Worm (Caenorhabditis elegans): Measurements from ENCODE around the gene del-2.

DNA sequence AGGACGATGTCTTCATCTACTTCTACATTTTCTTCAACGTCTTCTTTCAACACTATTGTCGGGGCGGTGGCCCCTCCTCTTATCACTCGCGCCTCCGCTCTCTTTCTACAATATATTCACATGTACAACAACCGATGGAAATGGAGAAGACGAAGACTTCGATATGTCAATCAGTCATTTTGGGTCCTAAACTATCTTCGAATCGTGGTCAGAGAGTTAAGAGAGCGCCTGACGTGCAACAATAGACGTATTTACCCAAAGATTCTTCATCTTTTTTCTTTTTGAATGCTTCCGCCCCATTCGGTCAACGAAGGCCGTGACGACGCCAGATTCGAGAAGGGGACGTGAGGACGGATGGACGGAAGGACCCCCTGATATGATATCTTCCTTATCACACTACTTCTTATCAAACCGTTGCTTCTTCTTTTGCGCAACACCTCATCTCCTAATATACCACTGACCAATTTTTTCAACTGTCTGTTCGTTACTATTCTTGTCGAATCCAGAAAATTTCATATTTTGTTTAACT is 8.8 kb downstream of the del-2 start:
- TF ChIP-seq fos-1 (tag; optimal IDR thresholded peaks at IDR 0.05): no peak
- no peak for TF ChIP-seq ZK546.5 (tag; optimal IDR thresholded peaks at IDR 0.05)
- no peak for TF ChIP-seq ztf-11 (tag; optimal IDR thresholded peaks at IDR 0.05)
- no peak for TF ChIP-seq daf-16 (GFP tag; optimal IDR thresholded peaks at IDR 0.05)
- no peak for TF ChIP-seq daf-16 (tag; optimal IDR thresholded peaks at IDR 0.05)
- peak; percentile 10 for TF ChIP-seq nhr-48 (tag; optimal IDR thresholded peaks at IDR 0.05)
- no peak for TF ChIP-seq pqm-1 (tag; optimal IDR thresholded peaks at IDR 0.05)
- TF ChIP-seq unc-62 (GFP tag; optimal IDR thresholded peaks at IDR 0.05 in 1 of 2): peak in 1 of 2 experiments; percentile 9
- no peak for TF ChIP-seq unc-62 (tag; optimal IDR thresholded peaks at IDR 0.05)
- no peak for TF ChIP-seq pha-4 (GFP tag; IDR thresholded peaks at IDR 0.05)
- TF ChIP-seq pha-4 (tag; optimal IDR thresholded peaks at IDR 0.05): no peak
- no peak for TF ChIP-seq lim-7 (GFP tag; IDR thresholded peaks at IDR 0.05)
